Worm (Caenorhabditis elegans) whole organism, mixed stage, embryonic: Measurements from ENCODE around the gene srx-42.

Experiments
- drap-1 ChIP-seq: fragments of 200-800 bp; sonication (Bioruptor generic); optimal IDR thresholded peaks from 3 replicates; lab custom pipeline; 2018; ENCODE audit warnings: mild to moderate bottlenecking, missing genetic modification characterization, missing compliant biosample characterization
- elt-3 ChIP-seq: fragments of 150-350 bp; optimal IDR thresholded peaks from 2 replicates; lab custom pipeline; 2014; ENCODE audit warnings: missing biosample characterization, missing genetic modification characterization
- mep-1 ChIP-seq: fragments of 150-350 bp; optimal IDR thresholded peaks from 2 replicates; lab custom pipeline; 2017; ENCODE audit warnings: missing biosample characterization, missing genetic modification reagents, missing genetic modification characterization, inconsistent platforms
- mls-2 ChIP-seq: sonication (generic microtip); optimal IDR thresholded peaks from 2 replicates; lab custom pipeline; 2016; ENCODE audit warnings: mild to moderate bottlenecking, missing genetic modification characterization, moderate library complexity, missing compliant biosample characterization
- pha-4 ChIP-seq: fragments of 150-350 bp; optimal IDR thresholded peaks from 2 replicates; lab custom pipeline; 2018; ENCODE audit warnings: missing biosample characterization, missing genetic modification reagents, missing genetic modification characterization
- snpc-4 ChIP-seq: fragments of 150-350 bp; optimal IDR thresholded peaks from 2 replicates; lab custom pipeline; 2014; ENCODE audit warnings: missing biosample characterization, missing genetic modification characterization
- unc-62 ChIP-seq: fragments of 150-350 bp; optimal IDR thresholded peaks from 2 replicates; lab custom pipeline; 2014; ENCODE audit warnings: missing biosample characterization, missing genetic modification reagents, missing genetic modification characterization

ce11 chrV:13934545-13934944, 13.7 kb downstream of the srx-42 start, which contains the start of gene R10D12.1:
- TF ChIP-seq elt-3 (tag; lab: Kevin White, UChicago), result no peak
- no peak for TF ChIP-seq mls-2
- no peak for TF ChIP-seq pha-4 (tag; lab: Kevin White, UChicago)
- no peak for TF ChIP-seq drap-1 (GFP tag; lab: Kevin White, UChicago)
- TF ChIP-seq mep-1 (tag; lab: Kevin White, UChicago), result no peak
- no peak for TF ChIP-seq unc-62 (GFP tag; lab: Kevin White, UChicago)
- TF ChIP-seq snpc-4 (tag; lab: Kevin White, UChicago), result no peak
